Worm (Caenorhabditis elegans) whole organism, L3 larva: ENCODE data around the gene egl-46.

Experiments
- ama-1 ChIP-seq: fragments of 150-350 bp; optimal IDR thresholded peaks from 2 replicates; lab custom pipeline; 2018
- ceh-28 ChIP-seq: fragments of 150-350 bp; optimal IDR thresholded peaks from 2 replicates; lab custom pipeline; 2014; ENCODE audit warnings: missing biosample characterization, missing genetic modification reagents, missing genetic modification characterization
- ceh-82 ChIP-seq: fragments of 150-350 bp; optimal IDR thresholded peaks from 2 replicates; lab custom pipeline; 2014; ENCODE audit warnings: missing biosample characterization, missing genetic modification characterization
- ceh-9 ChIP-seq: sonication (generic microtip); optimal IDR thresholded peaks from 2 replicates; lab custom pipeline; 2018; ENCODE audit warnings: missing biosample characterization, missing genetic modification characterization
- daf-12 ChIP-seq: fragments of 150-350 bp; optimal IDR thresholded peaks from 2 replicates; lab custom pipeline; 2014; ENCODE audit warnings: missing biosample characterization, missing genetic modification reagents, missing genetic modification characterization
- egl-27 ChIP-seq: sonication (generic microtip); optimal IDR thresholded peaks from 4 replicates; lab custom pipeline; 2017; ENCODE audit warnings: missing biosample characterization, missing genetic modification reagents, missing genetic modification characterization
- elt-1 ChIP-seq: fragments of 150-350 bp; optimal IDR thresholded peaks from 2 replicates; lab custom pipeline; 2014; ENCODE audit warnings: missing biosample characterization, missing genetic modification characterization
- elt-2 ChIP-seq: sonication (generic microtip); optimal IDR thresholded peaks from 2 replicates; lab custom pipeline; 2016; ENCODE audit warnings: missing genetic modification reagents, mild to moderate bottlenecking, missing genetic modification characterization, missing compliant biosample characterization
- eor-1 ChIP-seq, 2 experiments: fragments of 150-350 bp; optimal IDR thresholded peaks; 2 replicates each; lab custom pipeline; 2014 to 2018; ENCODE audit warnings: missing biosample characterization in 2 of 2, missing genetic modification characterization in 2 of 2
- fos-1 ChIP-seq: fragments of 150-350 bp; optimal IDR thresholded peaks from 2 replicates; lab custom pipeline; 2014; ENCODE audit warnings: missing biosample characterization, missing genetic modification characterization
- hmg-11 ChIP-seq: sonication (generic microtip); optimal IDR thresholded peaks from 2 replicates; lab custom pipeline; 2016; ENCODE audit warnings: missing genetic modification characterization, missing compliant biosample characterization
- lin-39 ChIP-seq: fragments of 150-350 bp; optimal IDR thresholded peaks from 2 replicates; lab custom pipeline; 2018; ENCODE audit warnings: missing biosample characterization, missing genetic modification reagents, missing genetic modification characterization
- mdl-1 ChIP-seq: fragments of 150-350 bp; optimal IDR thresholded peaks from 2 replicates; lab custom pipeline; 2014; ENCODE audit warnings: missing biosample characterization, missing genetic modification characterization
- mml-1 ChIP-seq: fragments of 150-350 bp; sonication (generic microtip); optimal IDR thresholded peaks from 3 replicates; lab custom pipeline; 2014; ENCODE audit warnings: missing biosample characterization, missing genetic modification characterization
- nfya-1 ChIP-seq: sonication (generic microtip); optimal IDR thresholded peaks from 2 replicates; lab custom pipeline; 2017; ENCODE audit warnings: missing genetic modification characterization, mild to moderate bottlenecking, missing compliant biosample characterization, antibody characterized with exemption, moderate library complexity; ENCODE audit not compliant: insufficient read depth
- nhr-11 ChIP-seq: fragments of 150-350 bp; optimal IDR thresholded peaks from 2 replicates; lab custom pipeline; 2014; ENCODE audit warnings: missing biosample characterization, missing genetic modification characterization
- nhr-23 ChIP-seq: fragments of 150-350 bp; optimal IDR thresholded peaks from 2 replicates; lab custom pipeline; 2014; ENCODE audit warnings: missing biosample characterization, missing genetic modification reagents, missing genetic modification characterization
- nhr-237 ChIP-seq: fragments of 150-350 bp; optimal IDR thresholded peaks from 2 replicates; lab custom pipeline; 2014; ENCODE audit warnings: missing biosample characterization, missing genetic modification characterization
- nhr-25 ChIP-seq: sonication (generic microtip); optimal IDR thresholded peaks from 2 replicates; lab custom pipeline; 2017; ENCODE audit warnings: missing biosample characterization, missing genetic modification characterization
- nhr-43 ChIP-seq: sonication (generic microtip); optimal IDR thresholded peaks from 2 replicates; lab custom pipeline; 2016; ENCODE audit warnings: mild to moderate bottlenecking, missing genetic modification characterization, missing compliant biosample characterization; ENCODE audit not compliant: poor library complexity, severe bottlenecking
- nhr-67 ChIP-seq: fragments of 150-350 bp; optimal IDR thresholded peaks from 2 replicates; lab custom pipeline; 2014; ENCODE audit warnings: missing biosample characterization, missing genetic modification characterization
- nhr-77 ChIP-seq: fragments of 150-350 bp; optimal IDR thresholded peaks from 2 replicates; lab custom pipeline; 2014; ENCODE audit warnings: missing biosample characterization, missing genetic modification characterization
- pha-4 ChIP-seq: fragments of 150-350 bp; optimal IDR thresholded peaks from 2 replicates; lab custom pipeline; 2014; ENCODE audit warnings: missing biosample characterization, missing genetic modification reagents, missing genetic modification characterization
- pqm-1 ChIP-seq: fragments of 150-350 bp; optimal IDR thresholded peaks from 2 replicates; lab custom pipeline; 2017; ENCODE audit warnings: missing biosample characterization, missing genetic modification characterization, inconsistent platforms
- sea-2 ChIP-seq: fragments of 150-350 bp; sonication (generic microtip); optimal IDR thresholded peaks from 4 replicates; lab custom pipeline; 2014; ENCODE audit warnings: missing biosample characterization, missing genetic modification reagents, missing genetic modification characterization
- skn-1 ChIP-seq: fragments of 150-350 bp; optimal IDR thresholded peaks from 2 replicates; lab custom pipeline; 2014; ENCODE audit warnings: missing biosample characterization, missing genetic modification characterization
- snpc-4 ChIP-seq: fragments of 150-350 bp; optimal IDR thresholded peaks from 2 replicates; lab custom pipeline; 2014; ENCODE audit warnings: missing biosample characterization, missing genetic modification characterization
- tbx-2 ChIP-seq: sonication (generic microtip); optimal IDR thresholded peaks from 2 replicates; lab custom pipeline; 2016; ENCODE audit warnings: mild to moderate bottlenecking, missing genetic modification characterization, missing compliant biosample characterization
- zag-1 ChIP-seq: fragments of 150-350 bp; optimal IDR thresholded peaks from 2 replicates; lab custom pipeline; 2014; ENCODE audit warnings: missing biosample characterization, missing genetic modification characterization
- ztf-11 ChIP-seq: fragments of 150-350 bp; optimal IDR thresholded peaks from 2 replicates; lab custom pipeline; 2014; ENCODE audit warnings: missing biosample characterization, missing genetic modification characterization

The egl-46 gene

DNA sequence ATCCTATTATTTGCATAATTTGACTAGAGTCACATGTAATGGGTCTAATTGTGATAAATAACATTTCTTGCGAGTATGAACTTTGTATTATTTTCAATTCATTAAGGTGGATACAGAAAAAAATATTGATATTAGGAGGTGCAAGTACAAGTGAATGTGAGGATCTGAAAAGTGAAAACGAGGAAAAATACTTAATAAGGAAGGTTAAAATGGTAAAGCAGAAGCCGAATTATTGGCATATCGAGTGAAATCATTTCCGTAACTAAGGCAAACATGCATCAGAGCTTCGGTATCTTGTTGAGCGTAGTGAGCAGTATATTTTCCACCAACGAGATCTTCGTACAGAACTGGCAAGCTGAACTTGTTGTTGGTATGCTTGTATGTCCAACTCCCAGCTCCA, 23.1 kb upstream of the egl-46 start:
- TF ChIP-seq fos-1 (no peak), nhr-77 (tag; lab: Kevin White, UChicago) (no peak), elt-1 (tag; lab: Kevin White, UChicago) (no peak), elt-2 (tag; lab: Kevin White, UChicago) (no peak), skn-1 (tag; lab: Kevin White, UChicago) (no peak), eor-1 (tag; optimal IDR thresholded peaks at IDR 0.05; lab: Kevin White, UChicago) (no peak)

DNA sequence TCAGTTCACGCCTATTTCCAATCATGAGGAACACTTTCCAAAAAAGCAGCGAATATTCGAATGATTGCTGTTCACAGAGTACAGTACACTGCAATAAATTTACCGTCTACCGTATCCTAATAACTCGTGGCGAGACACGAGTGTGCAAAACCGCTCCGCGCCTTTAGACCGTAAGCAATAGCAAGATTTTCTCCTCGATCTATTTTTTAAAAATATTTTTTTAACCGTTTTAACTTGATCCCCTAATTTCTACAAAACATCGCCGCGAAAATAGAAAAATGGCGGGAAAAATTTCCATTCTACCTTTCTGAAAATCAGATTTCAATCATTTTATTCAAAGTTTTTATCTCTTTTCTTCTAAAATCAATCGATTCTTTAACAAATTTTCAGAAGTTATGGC, 21.3 kb upstream of the egl-46 start, which contains the start of gene era-1:
Gene era-1, plus strand, starts transcription at position 366 of the 400 bp plus-strand sequence.
- no peak for TF ChIP-seq nhr-67 (tag; lab: Kevin White, UChicago)
- TF ChIP-seq sea-2 (GFP tag; lab: Kevin White, UChicago) = no peak
- no peak for TF ChIP-seq ceh-9 (tag; lab: Kevin White, UChicago)
- TF ChIP-seq tbx-2 (tag; lab: Kevin White, UChicago) = no peak
- TF ChIP-seq nhr-43 (tag; lab: Kevin White, UChicago) = no peak
- no peak for TF ChIP-seq lin-39 (tag; lab: Kevin White, UChicago)
- TF ChIP-seq, all 47 proteins: peak for 0

DNA sequence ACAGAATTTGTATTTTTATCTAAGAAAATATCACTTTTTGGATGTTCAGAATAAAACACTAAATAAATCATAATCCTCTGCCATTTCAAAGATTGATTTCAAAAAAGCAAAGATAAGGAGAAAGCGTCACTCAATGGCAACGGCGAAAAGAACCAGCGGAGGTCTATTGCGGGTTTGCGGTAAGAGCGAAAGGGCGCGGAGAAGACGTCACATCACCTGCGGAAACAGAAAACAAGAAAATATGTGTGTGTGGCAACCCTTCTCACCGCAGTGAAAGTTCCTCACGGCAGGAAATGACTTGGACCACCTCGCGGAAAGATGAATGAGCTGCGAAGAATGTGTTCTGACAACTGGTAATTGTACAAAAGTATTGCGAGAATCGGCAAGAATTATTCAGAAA, 18.5 kb upstream of the egl-46 start:
- TF ChIP-seq mdl-1 (tag; lab: Kevin White, UChicago) = no peak

DNA sequence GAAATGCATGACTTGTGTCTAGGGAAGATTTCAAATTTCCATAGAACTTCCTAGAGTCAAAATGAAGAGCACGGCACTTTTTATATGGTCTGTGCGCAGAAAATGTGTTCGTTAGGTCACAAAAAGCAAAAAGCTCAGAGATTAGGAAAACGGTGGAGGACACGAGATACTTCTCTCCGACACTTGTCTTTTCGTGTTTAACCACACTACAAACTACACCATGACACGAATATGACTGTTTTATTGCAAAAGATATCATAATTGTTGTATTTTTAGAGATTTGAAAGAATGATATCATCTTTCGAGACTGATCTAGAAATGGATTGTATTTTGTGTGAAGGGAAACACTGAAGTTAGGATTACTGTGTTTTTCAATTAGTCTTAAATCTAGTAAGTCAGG, 17.6 kb upstream of the egl-46 start:
- TF ChIP-seq mdl-1 (tag; lab: Kevin White, UChicago) = no peak
- TF ChIP-seq pha-4 (tag; lab: Kevin White, UChicago) = no peak
- TF ChIP-seq nhr-77 (tag; lab: Kevin White, UChicago) = no peak
- TF ChIP-seq nhr-25 (tag; lab: Kevin White, UChicago) = peak; percentile 1
- no peak for TF ChIP-seq mml-1
- no peak for TF ChIP-seq nhr-11
- no peak for TF ChIP-seq sea-2 (GFP tag; lab: Kevin White, UChicago)
- TF ChIP-seq ceh-9 (tag; lab: Kevin White, UChicago) = no peak
- no peak for TF ChIP-seq nfya-1 (tag; lab: Kevin White, UChicago)
- peak; percentile 31 for TF ChIP-seq nhr-43 (tag; lab: Kevin White, UChicago)
- TF ChIP-seq lin-39 (tag; lab: Kevin White, UChicago) = no peak
- no peak for TF ChIP-seq nhr-67 (tag; lab: Kevin White, UChicago)

DNA sequence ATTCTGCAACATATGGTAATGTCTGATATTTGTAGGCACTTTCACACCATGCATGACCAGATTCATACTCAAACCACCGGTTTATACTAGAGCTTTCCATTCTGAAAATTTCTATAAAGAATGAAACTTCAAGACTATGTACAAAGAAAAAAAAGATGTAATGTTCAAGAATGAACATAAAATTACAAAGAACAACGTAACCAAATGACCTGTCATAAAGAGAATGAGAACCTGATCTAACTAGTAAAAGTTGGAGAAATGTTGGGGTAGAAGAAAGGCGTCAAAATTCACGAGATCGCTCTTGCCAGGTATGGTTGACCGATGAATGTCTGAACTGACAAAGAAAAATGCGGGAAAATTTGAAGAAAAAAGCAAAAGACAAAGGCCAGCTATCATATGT, 16.2 kb upstream of the egl-46 start, which contains the start of gene W02F12.2:
Gene W02F12.2, minus strand, starts transcription at position 101 of the 400 bp plus-strand sequence.
- no peak for TF ChIP-seq elt-1 (tag; lab: Kevin White, UChicago)

DNA sequence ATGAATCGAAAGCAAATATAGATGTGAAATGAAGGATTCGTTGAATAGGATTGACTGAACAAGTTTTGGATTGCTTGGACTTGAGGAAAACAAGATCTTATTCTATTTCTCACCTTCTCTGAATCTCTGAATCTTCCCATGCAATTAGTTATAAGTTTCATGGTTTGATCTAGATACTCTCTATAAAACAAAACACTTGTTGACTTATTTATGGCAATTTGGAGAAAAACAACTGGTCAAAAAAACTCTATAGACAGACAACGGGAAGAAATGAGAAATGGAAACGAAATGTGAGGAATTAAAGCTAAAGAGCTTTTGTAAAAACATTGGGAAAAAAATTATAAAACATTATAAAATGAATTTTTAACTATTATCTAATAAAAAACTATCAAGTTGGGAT, 13.3 kb upstream of the egl-46 start, which contains the start of gene W02F12.8:
Gene W02F12.8, minus strand, starts transcription at position 101 of the 400 bp plus-strand sequence.
- no peak for TF ChIP-seq nhr-237 (tag; lab: Kevin White, UChicago)
- no peak for TF ChIP-seq nhr-77 (tag; lab: Kevin White, UChicago)
- TF ChIP-seq nfya-1 (tag; lab: Kevin White, UChicago) = no peak
- no peak for TF ChIP-seq snpc-4 (tag; lab: Kevin White, UChicago)
- TF ChIP-seq hmg-11 (tag; lab: Kevin White, UChicago) = no peak
- no peak for TF ChIP-seq ceh-28 (tag; lab: Kevin White, UChicago)
- TF ChIP-seq ztf-11 = no peak
- no peak for TF ChIP-seq zag-1 (tag; lab: Kevin White, UChicago)
- TF ChIP-seq nhr-67 (tag; lab: Kevin White, UChicago) = no peak
- TF ChIP-seq elt-2 (tag; lab: Kevin White, UChicago) = no peak

DNA sequence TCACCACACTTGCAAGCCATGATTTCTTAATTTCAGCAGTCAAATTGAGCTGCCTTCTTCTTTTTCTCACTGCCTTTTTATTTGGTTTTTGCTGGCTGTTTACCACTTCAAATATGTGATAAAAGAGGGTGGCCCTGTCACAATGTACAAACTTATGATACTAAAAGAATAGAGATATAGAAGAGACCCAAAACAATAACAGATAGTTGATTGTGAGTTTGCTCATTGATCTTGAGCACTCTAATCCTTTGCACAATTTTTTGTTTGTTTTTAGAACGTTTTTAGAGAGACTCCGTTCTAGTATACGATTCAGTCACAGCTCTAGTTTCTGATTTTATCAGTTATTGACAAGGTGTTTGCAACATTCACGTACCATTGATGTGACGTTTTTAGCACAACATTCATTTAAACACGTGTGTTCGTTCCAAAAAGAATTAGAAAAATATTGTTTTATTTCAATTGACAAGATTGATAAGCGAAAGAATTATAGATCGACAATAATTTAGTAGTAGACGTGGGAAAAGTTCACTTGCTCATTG, 10.5 kb upstream of the egl-46 start, which contains the start of gene mtl-1:
Gene mtl-1, minus strand, starts transcription at position 51 of the 539 bp plus-strand sequence.
- peak; percentile 8 for TF ChIP-seq ama-1
- no peak for TF ChIP-seq nhr-23 (tag; lab: Kevin White, UChicago)
- TF ChIP-seq pha-4 (tag; lab: Kevin White, UChicago) = peak; percentile 37
- TF ChIP-seq nhr-237 (tag; lab: Kevin White, UChicago) = no peak
- no peak for TF ChIP-seq ceh-82 (tag; lab: Kevin White, UChicago)
- TF ChIP-seq pqm-1 (tag; lab: Kevin White, UChicago) = peak; percentile 84
- TF ChIP-seq elt-2 (tag; lab: Kevin White, UChicago) = peak; percentile 53
- no peak for TF ChIP-seq egl-27
- no peak for TF ChIP-seq daf-12
